Worm (Caenorhabditis elegans) whole organism, L2 larva: ENCODE results near the gene fog-2.
A peak's percentile ranks its signal among the peaks of the same experiment; 100 is the strongest.

Experiments
- C34F6.9 ChIP-seq: fragments of 150-350 bp; optimal IDR thresholded peaks from 2 replicates; lab custom pipeline; 2014; ENCODE audit warnings: missing biosample characterization, missing genetic modification characterization
- R02D3.7 ChIP-seq: fragments of 150-350 bp; optimal IDR thresholded peaks from 2 replicates; lab custom pipeline; 2014; ENCODE audit warnings: missing biosample characterization, missing genetic modification characterization
- Y55F3AM.14 ChIP-seq: fragments of 200-800 bp; sonication (Bioruptor generic); optimal IDR thresholded peaks from 2 replicates; lab custom pipeline; 2018; ENCODE audit warnings: mild to moderate bottlenecking, missing genetic modification characterization, missing compliant biosample characterization
- ZK546.5 ChIP-seq: sonication (generic microtip); optimal IDR thresholded peaks from 2 replicates; lab custom pipeline; 2017; ENCODE audit warnings: missing biosample characterization, missing genetic modification characterization
- alr-1 ChIP-seq: fragments of 150-350 bp; optimal IDR thresholded peaks from 2 replicates; lab custom pipeline; 2014; ENCODE audit warnings: missing biosample characterization, missing genetic modification characterization
- aly-2 ChIP-seq: fragments of 150-350 bp; optimal IDR thresholded peaks from 2 replicates; lab custom pipeline; 2014; ENCODE audit warnings: missing biosample characterization, missing genetic modification characterization
- blmp-1 ChIP-seq: sonication (generic microtip); optimal IDR thresholded peaks from 2 replicates; lab custom pipeline; 2017; ENCODE audit warnings: missing genetic modification characterization, mild to moderate bottlenecking, missing compliant biosample characterization, antibody characterized with exemption, moderate library complexity; ENCODE audit not compliant: insufficient read depth
- crh-2 ChIP-seq: sonication (generic microtip); optimal IDR thresholded peaks from 2 replicates; lab custom pipeline; 2017; ENCODE audit warnings: missing biosample characterization, missing genetic modification characterization
- dmd-4 ChIP-seq: sonication (generic microtip); optimal IDR thresholded peaks from 2 replicates; lab custom pipeline; 2017; ENCODE audit warnings: missing biosample characterization, missing genetic modification characterization
- egl-27 ChIP-seq: sonication (generic microtip); optimal IDR thresholded peaks from 3 replicates; lab custom pipeline; 2017; ENCODE audit warnings: missing biosample characterization, missing genetic modification reagents, missing genetic modification characterization
- elt-1 ChIP-seq: fragments of 150-350 bp; optimal IDR thresholded peaks from 2 replicates; lab custom pipeline; 2014; ENCODE audit warnings: missing biosample characterization, missing genetic modification characterization
- elt-3 ChIP-seq: sonication (generic microtip); optimal IDR thresholded peaks from 2 replicates; lab custom pipeline; 2017; ENCODE audit warnings: missing biosample characterization, missing genetic modification characterization
- fos-1 ChIP-seq: fragments of 150-350 bp; optimal IDR thresholded peaks from 2 replicates; lab custom pipeline; 2014; ENCODE audit warnings: missing biosample characterization, missing genetic modification characterization
- lin-13 ChIP-seq: fragments of 150-350 bp; optimal IDR thresholded peaks from 2 replicates; lab custom pipeline; 2014; ENCODE audit warnings: missing biosample characterization, missing genetic modification reagents, missing genetic modification characterization
- lin-39 ChIP-seq: fragments of 150-350 bp; optimal IDR thresholded peaks from 2 replicates; lab custom pipeline; 2014; ENCODE audit warnings: missing biosample characterization, missing genetic modification reagents, missing genetic modification characterization
- lsy-2 ChIP-seq, 2 experiments: fragments of 150-350 bp in 1 of 2; sonication (generic microtip) in 1 of 2; optimal IDR thresholded peaks; 2 replicates each; lab custom pipeline; 2014 to 2017; ENCODE audit warnings: missing biosample characterization in 2 of 2, missing genetic modification characterization in 2 of 2
- mab-5 ChIP-seq: fragments of 150-350 bp; optimal IDR thresholded peaks from 2 replicates; lab custom pipeline; 2014; ENCODE audit warnings: missing biosample characterization, missing genetic modification characterization
- mbf-1 ChIP-seq: sonication (generic microtip); optimal IDR thresholded peaks from 2 replicates; lab custom pipeline; 2017; ENCODE audit warnings: missing biosample characterization, missing genetic modification characterization
- nhr-10 ChIP-seq: sonication (generic microtip); optimal IDR thresholded peaks from 2 replicates; lab custom pipeline; 2017; ENCODE audit warnings: missing biosample characterization, missing genetic modification characterization
- nhr-11 ChIP-seq: fragments of 150-350 bp; optimal IDR thresholded peaks from 2 replicates; lab custom pipeline; 2014; ENCODE audit warnings: missing biosample characterization, missing genetic modification characterization
- nhr-129 ChIP-seq: fragments of 150-350 bp; optimal IDR thresholded peaks from 2 replicates; lab custom pipeline; 2014; ENCODE audit warnings: missing biosample characterization, missing genetic modification characterization
- nhr-23 ChIP-seq: fragments of 150-350 bp; optimal IDR thresholded peaks from 2 replicates; lab custom pipeline; 2014; ENCODE audit warnings: missing biosample characterization, missing genetic modification reagents, missing genetic modification characterization
- nhr-237 ChIP-seq: fragments of 150-350 bp; optimal IDR thresholded peaks from 2 replicates; lab custom pipeline; 2014; ENCODE audit warnings: missing biosample characterization, missing genetic modification characterization
- nhr-25 ChIP-seq: fragments of 150-350 bp; sonication (generic microtip); optimal IDR thresholded peaks from 3 replicates; lab custom pipeline; 2014; ENCODE audit warnings: missing biosample characterization, missing genetic modification characterization
- nhr-6 ChIP-seq: fragments of 150-350 bp; optimal IDR thresholded peaks from 2 replicates; lab custom pipeline; 2014; ENCODE audit warnings: missing biosample characterization, missing genetic modification characterization
- nhr-77 ChIP-seq: fragments of 150-350 bp; optimal IDR thresholded peaks from 2 replicates; lab custom pipeline; 2014; ENCODE audit warnings: missing biosample characterization, missing genetic modification characterization
- peb-1 ChIP-seq: fragments of 150-350 bp; optimal IDR thresholded peaks from 2 replicates; lab custom pipeline; 2014; ENCODE audit warnings: missing biosample characterization, missing genetic modification characterization
- sem-4 ChIP-seq: fragments of 150-350 bp; optimal IDR thresholded peaks from 2 replicates; lab custom pipeline; 2014; ENCODE audit warnings: missing biosample characterization, missing genetic modification reagents, missing genetic modification characterization
- skn-1 ChIP-seq: sonication (generic microtip); optimal IDR thresholded peaks from 2 replicates; lab custom pipeline; 2017; ENCODE audit warnings: missing biosample characterization, missing genetic modification characterization
- sma-9 ChIP-seq, 2 experiments: fragments of 150-350 bp in 1 of 2; sonication (generic microtip) in 1 of 2; optimal IDR thresholded peaks; 2 replicates each; lab custom pipeline; 2014 to 2016; ENCODE audit warnings: missing genetic modification characterization in 2 of 2, mild to moderate bottlenecking in 1 of 2, missing biosample characterization in 1 of 2, missing compliant biosample characterization in 1 of 2, missing genetic modification reagents in 1 of 2, moderate library complexity in 1 of 2
- unc-39 ChIP-seq: fragments of 150-350 bp; optimal IDR thresholded peaks from 2 replicates; lab custom pipeline; 2014; ENCODE audit warnings: missing biosample characterization, missing genetic modification characterization
- unc-55 ChIP-seq: fragments of 150-350 bp; sonication (generic microtip); optimal IDR thresholded peaks from 3 replicates; lab custom pipeline; 2014; ENCODE audit warnings: missing biosample characterization, missing genetic modification reagents, missing genetic modification characterization
- unc-62 ChIP-seq: fragments of 150-350 bp; optimal IDR thresholded peaks from 2 replicates; lab custom pipeline; 2014; ENCODE audit warnings: missing biosample characterization, missing genetic modification reagents, missing genetic modification characterization
- zag-1 ChIP-seq: fragments of 150-350 bp; optimal IDR thresholded peaks from 2 replicates; lab custom pipeline; 2014; ENCODE audit warnings: missing biosample characterization, missing genetic modification characterization
- ztf-1 ChIP-seq: fragments of 200-800 bp; sonication (Bioruptor generic); conservative IDR thresholded peaks from 2 replicates; pipeline ENCODE4 v1.3.6; 2022; ENCODE audit warnings: missing genetic modification characterization, missing compliant biosample characterization
- ztf-11 ChIP-seq: sonication (generic microtip); optimal IDR thresholded peaks from 2 replicates; lab custom pipeline; 2017; ENCODE audit warnings: missing biosample characterization, missing genetic modification characterization
- ztf-4 ChIP-seq: fragments of 150-350 bp; optimal IDR thresholded peaks from 2 replicates; lab custom pipeline; 2014; ENCODE audit warnings: missing biosample characterization, missing genetic modification characterization

Gene fog-2

ce11 chrV:20164059-20164892 lies 34.8 kb upstream of the fog-2 start, which contains the start of gene F19B2.5 (continued):
- TF ChIP-seq fos-1 (tag; lab: Kevin White, UChicago), result peak; percentile 69
- no peak for TF ChIP-seq nhr-11 (tag; lab: Kevin White, UChicago)
- peak; percentile 43 for TF ChIP-seq nhr-129 (tag; lab: Kevin White, UChicago)
- TF ChIP-seq crh-2 (tag; lab: Kevin White, UChicago), result peak; percentile 95
- TF ChIP-seq blmp-1 (tag; lab: Kevin White, UChicago), result no peak
- no peak for TF ChIP-seq mab-5 (tag; lab: Kevin White, UChicago)
- peak; percentile 6 for TF ChIP-seq nhr-10
- TF ChIP-seq sem-4, result no peak
- peak; percentile 66 for TF ChIP-seq sma-9 (GFP tag; optimal IDR thresholded peaks at IDR 0.05; lab: Kevin White, UChicago)
- no peak for TF ChIP-seq sma-9 (tag; optimal IDR thresholded peaks at IDR 0.05; lab: Kevin White, UChicago)
- TF ChIP-seq zag-1 (tag; lab: Kevin White, UChicago), result no peak
- no peak for TF ChIP-seq dmd-4 (tag; lab: Kevin White, UChicago)
- TF ChIP-seq mbf-1 (tag; lab: Kevin White, UChicago), result no peak
- no peak for TF ChIP-seq nhr-77
- TF ChIP-seq egl-27 (tag; lab: Kevin White, UChicago), result no peak
- no peak for TF ChIP-seq elt-3
- TF ChIP-seq unc-55, result no peak
- TF ChIP-seq alr-1 (tag; lab: Kevin White, UChicago), result no peak
- no peak for TF ChIP-seq nhr-23 (tag; lab: Kevin White, UChicago)

ce11 chrV:20165808-20166207 lies 33.2 kb upstream of the fog-2 start:
- TF ChIP-seq nhr-25 (tag; lab: Kevin White, UChicago) (no peak), skn-1 (peak; percentile 86), fos-1 (tag; lab: Kevin White, UChicago) (peak; percentile 8), sem-4 (no peak)

- TF ChIP-seq nhr-10 (no peak), lsy-2 (tag; optimal IDR thresholded peaks at IDR 0.05; lab: Kevin White, UChicago) (no peak), unc-62 (GFP tag; lab: Kevin White, UChicago) (no peak), aly-2 (no peak), peb-1 (tag; lab: Kevin White, UChicago) (no peak), unc-39 (tag; lab: Kevin White, UChicago) (no peak), ztf-4 (no peak), ztf-1 (GFP tag; lab: Robert Waterston, UW) (no peak), ZK546.5 (tag; lab: Kevin White, UChicago) (no peak), fos-1 (tag; lab: Kevin White, UChicago) (no peak), elt-1 (no peak), skn-1 (no peak), blmp-1 (tag; lab: Kevin White, UChicago) (no peak), C34F6.9 (tag; lab: Kevin White, UChicago) (no peak), sma-9 (GFP tag; optimal IDR thresholded peaks at IDR 0.05; lab: Kevin White, UChicago) (no peak), sma-9 (tag; optimal IDR thresholded peaks at IDR 0.05; lab: Kevin White, UChicago) (no peak), Y55F3AM.14 (GFP tag; lab: Kevin White, UChicago) (no peak), nhr-237 (tag; lab: Kevin White, UChicago) (no peak), nhr-23 (tag; lab: Kevin White, UChicago) (no peak), sem-4 (no peak)
These were observed 27.1 kb upstream of the fog-2 start, which contains the start of gene srw-39 for ce11 chrV:20171941-20172340. Gene srw-39, minus strand, starts transcription at chrV:20172041.

ce11 chrV:20182311-20182710 lies 16.7 kb upstream of the fog-2 start:
- TF ChIP-seq unc-55, result no peak
- no peak for TF ChIP-seq R02D3.7 (tag; lab: Kevin White, UChicago)
- no peak for TF ChIP-seq lin-13
- TF ChIP-seq ztf-11 (tag; lab: Kevin White, UChicago), result no peak
- no peak for TF ChIP-seq sma-9 (GFP tag; optimal IDR thresholded peaks at IDR 0.05; lab: Kevin White, UChicago)
- no peak for TF ChIP-seq sma-9 (tag; optimal IDR thresholded peaks at IDR 0.05; lab: Kevin White, UChicago)
- no peak for TF ChIP-seq lin-39 (tag; lab: Kevin White, UChicago)
- no peak for TF ChIP-seq nhr-23 (tag; lab: Kevin White, UChicago)
- TF ChIP-seq mab-5 (tag; lab: Kevin White, UChicago), result no peak
- no peak for TF ChIP-seq elt-3
- no peak for TF ChIP-seq unc-62 (GFP tag; lab: Kevin White, UChicago)
- TF ChIP-seq nhr-6, result no peak
- TF ChIP-seq C34F6.9 (tag; lab: Kevin White, UChicago), result no peak
- no peak for TF ChIP-seq peb-1 (tag; lab: Kevin White, UChicago)
- TF ChIP-seq crh-2 (tag; lab: Kevin White, UChicago), result no peak
- TF ChIP-seq egl-27 (tag; lab: Kevin White, UChicago), result no peak
- no peak for TF ChIP-seq lsy-2 (tag; optimal IDR thresholded peaks at IDR 0.05; lab: Kevin White, UChicago)
- no peak for TF ChIP-seq fos-1 (tag; lab: Kevin White, UChicago)
